In genomic region chrIII:9443417-9444027, ce11 we compare ENCODE assay signal across 1 worm cellular context.
TF ChIP-seq lines count a peak whose summit lies in the region.

Gene pir-2, minus strand, starts transcription at chrIII:9443634.

TF ChIP-seq in whole organism, L4 larva, 104 proteins besides CTCF, POLR2A, EP300 and RAD21 (continued from another document):
- TF ChIP-seq R02D3.7 (tag; optimal IDR thresholded peaks at IDR 0.05; lab: Kevin White, UChicago), result no peak
- TF ChIP-seq F44E2.7 (GFP tag; IDR thresholded peaks at IDR 0.05; lab: Robert Waterston, UW), result peak; percentile 63; the same call in 1 of the 2 replicates
- no peak for TF ChIP-seq tag-97 (GFP tag; IDR thresholded peaks at IDR 0.05; lab: Robert Waterston, UW)
- peak; percentile 91 for TF ChIP-seq hlh-30 (tag; optimal IDR thresholded peaks at IDR 0.05; lab: Kevin White, UChicago; ENCODE audit: insufficient read depth)
- no peak for TF ChIP-seq spr-1 (tag; optimal IDR thresholded peaks at IDR 0.05; lab: Kevin White, UChicago)
- no peak for TF ChIP-seq jun-1 (tag; optimal IDR thresholded peaks at IDR 0.05; lab: Kevin White, UChicago)
- no peak for TF ChIP-seq madf-5 (GFP tag; IDR thresholded peaks at IDR 0.05; lab: Robert Waterston, UW)
- no peak for TF ChIP-seq Y5F2A.4 (GFP tag; optimal IDR thresholded peaks at IDR 0.05; lab: Kevin White, UChicago)
- peak; percentile 44 for TF ChIP-seq fkh-10 (GFP tag; optimal IDR thresholded peaks at IDR 0.05; lab: Kevin White, UChicago)
- peak; percentile 84 for TF ChIP-seq rbr-2 (tag; optimal IDR thresholded peaks at IDR 0.05; lab: Kevin White, UChicago)
- TF ChIP-seq nhr-77 (tag; optimal IDR thresholded peaks at IDR 0.05; lab: Kevin White, UChicago), result peak; percentile 31
- TF ChIP-seq ceh-44 (GFP tag; IDR thresholded peaks at IDR 0.05; lab: Robert Waterston, UW), result no peak
- no peak for TF ChIP-seq snpc-1.2 (GFP tag; IDR thresholded peaks at IDR 0.05; lab: Robert Waterston, UW)
- no peak for TF ChIP-seq lin-15B (tag; optimal IDR thresholded peaks at IDR 0.05; lab: Kevin White, UChicago)
- peak; percentile 92 for TF ChIP-seq hlh-11 (tag; optimal IDR thresholded peaks at IDR 0.05; lab: Kevin White, UChicago)
- TF ChIP-seq daf-19 (GFP tag; conservative IDR thresholded peaks at IDR 0.05; lab: Robert Waterston, UW), result no peak
- TF ChIP-seq spr-3 (GFP tag; optimal IDR thresholded peaks at IDR 0.05; lab: Kevin White, UChicago), result no peak
- TF ChIP-seq Y105C5A.15 (GFP tag; IDR thresholded peaks at IDR 0.05; lab: Robert Waterston, UW), result no peak
- peak in 1 of 2 experiments; percentile 54 for TF ChIP-seq hif-1 (tag; optimal IDR thresholded peaks at IDR 0.05; lab: Kevin White, UChicago)
- TF ChIP-seq mxl-2 (GFP tag; conservative IDR thresholded peaks at IDR 0.05; lab: Robert Waterston, UW), result no peak
- TF ChIP-seq unc-39 (tag; optimal IDR thresholded peaks at IDR 0.05; lab: Kevin White, UChicago), result no peak
- TF ChIP-seq mdl-1 (tag; optimal IDR thresholded peaks at IDR 0.05; lab: Kevin White, UChicago), result peak in 1 of 2 experiments; percentile 62
- no peak for TF ChIP-seq tra-1 (GFP tag; IDR thresholded peaks at IDR 0.05; lab: Robert Waterston, UW)
- peak; percentile 16 for TF ChIP-seq zfp-2 (tag; optimal IDR thresholded peaks at IDR 0.05; lab: Kevin White, UChicago)
- peak; percentile 89 for TF ChIP-seq ceh-28 (tag; optimal IDR thresholded peaks at IDR 0.05; lab: Kevin White, UChicago)
- no peak for TF ChIP-seq ceh-82 (tag; optimal IDR thresholded peaks at IDR 0.05; lab: Kevin White, UChicago)
- TF ChIP-seq mdt-29 (GFP tag; IDR thresholded peaks at IDR 0.05; lab: Robert Waterston, UW), result no peak
- TF ChIP-seq skn-1 (tag; optimal IDR thresholded peaks at IDR 0.05; lab: Kevin White, UChicago), result no peak
TF ChIP-seq in whole organism, L4 larva: peak in this region for 44.
